Worm (Caenorhabditis elegans) whole organism, dauer: ENCODE results near the gene clec-175.

Experiments
- unc-62 ChIP-seq: sonication (generic microtip); optimal IDR thresholded peaks from 2 replicates; lab custom pipeline; 2017; ENCODE audit warnings: missing biosample characterization, missing genetic modification reagents, missing genetic modification characterization

Gene clec-175

ce11 chrIV:4473767-4474166 lies 51.6 kb downstream of the clec-175 start:
- TF ChIP-seq unc-62 (GFP tag; lab: Kevin White, UChicago) = no peak

- no peak for TF ChIP-seq unc-62 (GFP tag; lab: Kevin White, UChicago)
Measured at ce11 chrIV:4475362-4476086, 53.4 kb downstream of the clec-175 start.
